Worm (Caenorhabditis elegans) whole organism, L1 larva: ENCODE data around the gene R102.4.

Experiments
- C04F5.9 ChIP-seq: sonication (generic microtip); optimal IDR thresholded peaks from 2 replicates; lab custom pipeline; 2016; ENCODE audit warnings: missing genetic modification characterization, missing compliant biosample characterization
- C16A3.4 ChIP-seq: fragments of 150-350 bp; optimal IDR thresholded peaks from 2 replicates; lab custom pipeline; 2014; ENCODE audit warnings: missing biosample characterization, missing genetic modification characterization
- Y116A8C.19 ChIP-seq: sonication (generic microtip); optimal IDR thresholded peaks from 2 replicates; lab custom pipeline; 2016; ENCODE audit warnings: missing compliant biosample characterization, missing genetic modification characterization, borderline replicate concordance
- alr-1 ChIP-seq: fragments of 200-800 bp; sonication (Bioruptor generic); optimal IDR thresholded peaks from 2 replicates; lab custom pipeline; 2018; ENCODE audit warnings: borderline replicate concordance, mild to moderate bottlenecking, missing genetic modification characterization, missing compliant biosample characterization
- ceh-63 ChIP-seq: fragments of 200-800 bp; sonication (Bioruptor generic); optimal IDR thresholded peaks from 2 replicates; lab custom pipeline; 2018; ENCODE audit warnings: mild to moderate bottlenecking, missing genetic modification characterization, missing compliant biosample characterization
- ceh-8 ChIP-seq: fragments of 200-800 bp; sonication (Bioruptor generic); optimal IDR thresholded peaks from 2 replicates; lab custom pipeline; 2018; ENCODE audit warnings: mild to moderate bottlenecking, missing genetic modification characterization, moderate library complexity, missing compliant biosample characterization
- ceh-82 ChIP-seq, 3 experiments: fragments of 150-350 bp in 1 of 3; sonication (generic microtip) in 2 of 3; optimal IDR thresholded peaks; 2 replicates each; lab custom pipeline; 2014 to 2017; ENCODE audit warnings: missing biosample characterization in 3 of 3, missing genetic modification characterization in 3 of 3
- ceh-88 ChIP-seq: fragments of 200-800 bp; sonication (Bioruptor generic); IDR thresholded peaks from 2 replicates; pipeline ENCODE4 v1.3.6; 2022; ENCODE audit warnings: missing genetic modification characterization, missing compliant biosample characterization
- efl-1 ChIP-seq, 4 experiments: fragments of 150-350 bp; optimal IDR thresholded peaks in 3 of 4; peaks in 1 of 4; 1 replicate in 1 of 4; 2 replicates in 3 of 4; lab custom pipeline; 2014; ENCODE audit warnings: missing biosample characterization in 2 of 4, missing genetic modification characterization in 2 of 4, missing genetic modification reagents in 2 of 4
- elt-2 ChIP-seq: sonication (generic microtip); optimal IDR thresholded peaks from 2 replicates; lab custom pipeline; 2016; ENCODE audit warnings: missing genetic modification characterization, mild to moderate bottlenecking, inconsistent platforms, missing compliant biosample characterization, missing genetic modification reagents
- elt-3 ChIP-seq, 6 experiments: fragments of 150-350 bp in 1 of 6; sonication (generic microtip); optimal IDR thresholded peaks; 2 replicates each; lab custom pipeline; 2017 to 2018; ENCODE audit warnings: missing biosample characterization in 6 of 6, missing genetic modification characterization in 6 of 6, inconsistent platforms in 1 of 6
- ets-5 ChIP-seq: fragments of 200-800 bp; sonication (Bioruptor generic); IDR thresholded peaks from 2 replicates; pipeline ENCODE4 v1.3.6; 2022; ENCODE audit warnings: missing genetic modification characterization, missing compliant biosample characterization
- fkh-4 ChIP-seq: sonication (generic microtip); optimal IDR thresholded peaks from 2 replicates; lab custom pipeline; 2016; ENCODE audit warnings: missing compliant biosample characterization, missing genetic modification characterization, borderline replicate concordance
- fkh-8 ChIP-seq: sonication (generic microtip); optimal IDR thresholded peaks from 2 replicates; lab custom pipeline; 2016; ENCODE audit warnings: mild to moderate bottlenecking, missing genetic modification characterization, missing compliant biosample characterization
- hlh-17 ChIP-seq: fragments of 200-800 bp; sonication (Bioruptor generic); optimal IDR thresholded peaks from 2 replicates; lab custom pipeline; 2018; ENCODE audit warnings: missing genetic modification characterization, mild to moderate bottlenecking, missing compliant biosample characterization, moderate library complexity, borderline replicate concordance
- irx-1 ChIP-seq: sonication (generic microtip); optimal IDR thresholded peaks from 2 replicates; lab custom pipeline; 2016; ENCODE audit warnings: missing genetic modification characterization, missing compliant biosample characterization
- lin-14 ChIP-seq: fragments of 200-800 bp; sonication (Bioruptor generic); optimal IDR thresholded peaks from 2 replicates; lab custom pipeline; 2018; ENCODE audit warnings: mild to moderate bottlenecking, missing genetic modification characterization, moderate library complexity, missing compliant biosample characterization
- lin-15B ChIP-seq: fragments of 150-350 bp; sonication (generic microtip); optimal IDR thresholded peaks from 3 replicates; lab custom pipeline; 2014; ENCODE audit warnings: missing biosample characterization, missing genetic modification characterization
- lin-35 ChIP-seq, 2 experiments: fragments of 150-350 bp; optimal IDR thresholded peaks; 2 replicates each; lab custom pipeline; 2014; ENCODE audit warnings: missing biosample characterization in 2 of 2, missing genetic modification characterization in 2 of 2, missing genetic modification reagents in 2 of 2
- lin-39 ChIP-seq: fragments of 150-350 bp; optimal IDR thresholded peaks from 2 replicates; lab custom pipeline; 2014; ENCODE audit warnings: missing biosample characterization, missing genetic modification reagents, missing genetic modification characterization
- mef-2 ChIP-seq: fragments of 150-350 bp; optimal IDR thresholded peaks from 2 replicates; lab custom pipeline; 2014; ENCODE audit warnings: missing biosample characterization, missing genetic modification characterization
- mep-1 ChIP-seq: fragments of 150-350 bp; optimal IDR thresholded peaks from 2 replicates; lab custom pipeline; 2014; ENCODE audit warnings: missing biosample characterization, missing genetic modification characterization
- nhr-11 ChIP-seq: fragments of 150-350 bp; optimal IDR thresholded peaks from 2 replicates; lab custom pipeline; 2014; ENCODE audit warnings: missing biosample characterization, missing genetic modification characterization
- nhr-19 ChIP-seq: fragments of 200-800 bp; sonication (Bioruptor generic); conservative IDR thresholded peaks from 2 replicates; pipeline ENCODE4 v1.3.6; 2022; ENCODE audit warnings: missing genetic modification characterization, missing compliant biosample characterization
- nhr-20 ChIP-seq: sonication (generic microtip); optimal IDR thresholded peaks from 2 replicates; lab custom pipeline; 2016; ENCODE audit warnings: mild to moderate bottlenecking, missing genetic modification characterization, missing compliant biosample characterization
- nhr-237 ChIP-seq: fragments of 150-350 bp; optimal IDR thresholded peaks from 2 replicates; lab custom pipeline; 2014; ENCODE audit warnings: missing biosample characterization, missing genetic modification characterization
- nhr-28 ChIP-seq: fragments of 150-350 bp; optimal IDR thresholded peaks from 2 replicates; lab custom pipeline; 2014; ENCODE audit warnings: missing biosample characterization, missing genetic modification characterization
- nhr-71 ChIP-seq: sonication (generic microtip); optimal IDR thresholded peaks from 2 replicates; lab custom pipeline; 2016; ENCODE audit warnings: mild to moderate bottlenecking, missing genetic modification characterization, moderate library complexity, missing compliant biosample characterization
- nhr-76 ChIP-seq: sonication (generic microtip); optimal IDR thresholded peaks from 2 replicates; lab custom pipeline; 2017; ENCODE audit warnings: missing biosample characterization, missing genetic modification characterization
- nhr-85 ChIP-seq: sonication (generic microtip); peaks from one replicate; lab custom pipeline; 2016; ENCODE audit warnings: missing genetic modification characterization, inconsistent platforms, missing compliant biosample characterization
- nhr-90 ChIP-seq: sonication (generic microtip); optimal IDR thresholded peaks from 2 replicates; lab custom pipeline; 2016; ENCODE audit warnings: mild to moderate bottlenecking, missing genetic modification characterization, missing compliant biosample characterization; ENCODE audit not compliant: poor library complexity
- pag-3 ChIP-seq: sonication (generic microtip); optimal IDR thresholded peaks from 2 replicates; lab custom pipeline; 2017; ENCODE audit warnings: missing genetic modification characterization, mild to moderate bottlenecking, missing compliant biosample characterization, antibody characterized with exemption, borderline replicate concordance; ENCODE audit not compliant: insufficient read depth
- pax-3 ChIP-seq: fragments of 200-800 bp; sonication (Bioruptor generic); optimal IDR thresholded peaks from 2 replicates; lab custom pipeline; 2018; ENCODE audit warnings: mild to moderate bottlenecking, missing genetic modification characterization, moderate library complexity, missing compliant biosample characterization
- pqm-1 ChIP-seq: sonication (generic microtip); optimal IDR thresholded peaks from 3 replicates; lab custom pipeline; 2017; ENCODE audit warnings: missing biosample characterization, missing genetic modification characterization
- skn-1 ChIP-seq: fragments of 150-350 bp; optimal IDR thresholded peaks from 2 replicates; lab custom pipeline; 2014; ENCODE audit warnings: missing biosample characterization, missing genetic modification characterization
- snpc-4 ChIP-seq: fragments of 150-350 bp; optimal IDR thresholded peaks from 2 replicates; lab custom pipeline; 2014; ENCODE audit warnings: missing biosample characterization, missing genetic modification characterization
- snu-23 ChIP-seq: sonication (generic microtip); optimal IDR thresholded peaks from 2 replicates; lab custom pipeline; 2016; ENCODE audit warnings: missing genetic modification characterization, missing compliant biosample characterization
- sox-4 ChIP-seq: sonication (generic microtip); optimal IDR thresholded peaks from 2 replicates; lab custom pipeline; 2016; ENCODE audit warnings: missing genetic modification characterization, missing compliant biosample characterization
- sup-37 ChIP-seq: fragments of 200-800 bp; sonication (Bioruptor generic); optimal IDR thresholded peaks from 2 replicates; lab custom pipeline; 2018; ENCODE audit warnings: mild to moderate bottlenecking, missing genetic modification characterization, missing compliant biosample characterization
- swsn-7 ChIP-seq: sonication (generic microtip); optimal IDR thresholded peaks from 2 replicates; lab custom pipeline; 2016; ENCODE audit warnings: missing genetic modification characterization, missing compliant biosample characterization
- tbx-2 ChIP-seq: sonication (generic microtip); optimal IDR thresholded peaks from 2 replicates; lab custom pipeline; 2016; ENCODE audit warnings: missing genetic modification characterization, missing compliant biosample characterization
- tlp-1 ChIP-seq: fragments of 150-350 bp; optimal IDR thresholded peaks from 2 replicates; lab custom pipeline; 2014; ENCODE audit warnings: missing biosample characterization, missing genetic modification characterization
- unc-130 ChIP-seq: fragments of 150-350 bp; optimal IDR thresholded peaks from 2 replicates; lab custom pipeline; 2017; ENCODE audit warnings: missing biosample characterization, missing genetic modification characterization, inconsistent platforms
- unc-30 ChIP-seq: sonication (generic microtip); optimal IDR thresholded peaks from 2 replicates; lab custom pipeline; 2017; ENCODE audit warnings: missing biosample characterization, missing genetic modification characterization
- unc-62 ChIP-seq: fragments of 150-350 bp; optimal IDR thresholded peaks from 2 replicates; lab custom pipeline; 2014; ENCODE audit warnings: missing biosample characterization, missing genetic modification reagents, missing genetic modification characterization
- vab-15 ChIP-seq: sonication (generic microtip); optimal IDR thresholded peaks from 2 replicates; lab custom pipeline; 2017; ENCODE audit warnings: missing genotype, mild to moderate bottlenecking, missing genetic modification characterization, missing compliant biosample characterization
- zag-1 ChIP-seq: fragments of 150-350 bp; optimal IDR thresholded peaks from 2 replicates; lab custom pipeline; 2014; ENCODE audit warnings: missing biosample characterization, missing genetic modification characterization
- zip-4 ChIP-seq: fragments of 200-800 bp; sonication (Bioruptor generic); optimal IDR thresholded peaks from 2 replicates; lab custom pipeline; 2018; ENCODE audit warnings: mild to moderate bottlenecking, missing genetic modification characterization, moderate library complexity, missing compliant biosample characterization
- ztf-11 ChIP-seq, 2 experiments: sonication (generic microtip); optimal IDR thresholded peaks; 2 replicates each; lab custom pipeline; 2016 to 2017; ENCODE audit warnings: missing genetic modification characterization in 2 of 2, missing biosample characterization in 1 of 2, missing compliant biosample characterization in 1 of 2
- ztf-4 ChIP-seq: fragments of 150-350 bp; optimal IDR thresholded peaks from 2 replicates; lab custom pipeline; 2014; ENCODE audit warnings: missing biosample characterization, missing genetic modification characterization

Gene R102.4

DNA sequence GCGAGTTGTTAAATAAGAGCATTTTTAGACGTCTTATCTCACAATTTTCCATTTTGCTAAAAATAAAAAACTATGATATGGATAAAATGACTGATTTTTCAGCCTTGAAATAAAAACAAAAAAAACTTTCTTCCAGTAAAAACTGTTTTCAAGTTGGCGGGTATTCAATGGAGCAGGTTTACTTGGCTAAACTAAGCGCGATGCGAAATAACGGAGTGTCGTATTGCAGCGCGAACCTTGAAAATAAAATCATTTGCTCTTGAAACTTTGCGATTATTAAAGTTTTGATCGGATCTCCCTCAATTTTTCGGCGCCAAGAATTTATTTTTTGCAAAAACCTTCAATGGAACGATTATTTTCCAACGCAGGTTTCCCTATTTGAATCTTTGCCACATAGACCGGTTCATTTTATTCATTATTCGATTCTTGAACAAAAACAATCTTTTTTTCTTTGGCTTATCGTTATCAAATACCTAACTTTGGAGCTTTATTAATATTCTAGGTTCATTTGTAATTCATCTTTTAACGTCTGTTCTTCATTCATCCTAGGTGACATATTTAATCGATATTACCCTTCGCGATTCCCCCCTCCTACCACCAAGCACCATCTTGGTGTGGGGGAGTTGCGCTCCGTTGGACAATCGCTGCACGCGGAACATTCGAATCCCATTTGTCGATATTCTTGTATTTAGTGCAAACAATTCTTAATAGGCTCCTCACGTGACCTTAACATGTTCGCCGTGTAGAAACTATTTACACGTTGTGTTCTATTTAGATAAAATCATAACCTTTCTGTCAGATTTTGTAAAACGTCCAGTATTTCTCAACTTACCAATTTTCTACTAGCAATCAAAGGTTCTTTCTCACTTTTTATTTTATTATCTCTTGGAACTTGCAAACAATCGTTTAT lies 39.7 kb upstream of the R102.4 start, which contains the start of the genes orc-5 and cyb-1 (continued):
- TF ChIP-seq lin-39 (peak; percentile 44), ets-5 (GFP tag; lab: Robert Waterston, UW) (no peak), nhr-20 (tag; lab: Kevin White, UChicago) (peak; percentile 80), ceh-88 (no peak), elt-2 (tag; lab: Kevin White, UChicago) (no peak), ceh-63 (GFP tag; lab: Kevin White, UChicago) (no peak), ceh-8 (peak; percentile 3), elt-3 (tag; optimal IDR thresholded peaks at IDR 0.05; lab: Kevin White, UChicago) (peak in 4 of 6 experiments; percentile 17 to 81 (median 44)), efl-1 (optimal IDR thresholded peaks at IDR 0.05; lab: Kevin White, UChicago) (peak; percentile 94 to 98), efl-1 (GFP tag; optimal IDR thresholded peaks at IDR 0.05 in 1 of 2; lab: Kevin White, UChicago) (peak; percentile 98 to 100), sup-37 (GFP tag; lab: Kevin White, UChicago) (peak; percentile 10), tlp-1 (no peak), tbx-2 (peak; percentile 78), swsn-7 (tag; lab: Kevin White, UChicago) (peak; percentile 81), mef-2 (tag; lab: Kevin White, UChicago) (no peak), mep-1 (peak; percentile 80), snu-23 (peak; percentile 90), lin-35 (GFP tag; optimal IDR thresholded peaks at IDR 0.05; lab: Kevin White, UChicago) (peak; percentile 97 to 99), nhr-76 (tag; lab: Kevin White, UChicago) (no peak), zag-1 (no peak), skn-1 (tag; lab: Kevin White, UChicago) (peak; percentile 83), unc-30 (tag; lab: Kevin White, UChicago) (no peak), nhr-237 (tag; lab: Kevin White, UChicago) (no peak), nhr-28 (tag; lab: Kevin White, UChicago) (no peak), snpc-4 (tag; lab: Kevin White, UChicago) (peak; percentile 53), C04F5.9 (tag; lab: Kevin White, UChicago) (peak; percentile 33), vab-15 (tag; lab: Kevin White, UChicago) (no peak), fkh-8 (tag; lab: Kevin White, UChicago) (peak; percentile 52), nhr-19 (peak; percentile 82), alr-1 (tag; lab: Kevin White, UChicago) (no peak), ztf-11 (tag; optimal IDR thresholded peaks at IDR 0.05; lab: Kevin White, UChicago) (no peak), unc-130 (tag; lab: Kevin White, UChicago) (peak; percentile 87), ztf-4 (tag; lab: Kevin White, UChicago) (no peak), nhr-85 (tag; lab: Kevin White, UChicago) (peak; percentile 79), unc-62 (GFP tag; lab: Kevin White, UChicago) (no peak), irx-1 (tag; lab: Kevin White, UChicago) (peak; percentile 65), Y116A8C.19 (no peak), hlh-17 (GFP tag; lab: Kevin White, UChicago) (no peak), pqm-1 (no peak), pag-3 (tag; lab: Kevin White, UChicago) (no peak), sox-4 (tag; lab: Kevin White, UChicago) (peak; percentile 27), lin-15B (tag; lab: Kevin White, UChicago) (peak; percentile 95), nhr-71 (tag; lab: Kevin White, UChicago) (peak; percentile 90), fkh-4 (tag; lab: Kevin White, UChicago) (no peak), nhr-11 (tag; lab: Kevin White, UChicago) (peak; percentile 44), zip-4 (GFP tag; lab: Kevin White, UChicago) (no peak), lin-14 (GFP tag; lab: Kevin White, UChicago) (peak; percentile 74), C16A3.4 (peak; percentile 86), ceh-82 (tag; optimal IDR thresholded peaks at IDR 0.05; lab: Kevin White, UChicago) (peak; percentile 56 to 81 (median 71)), nhr-90 (tag; lab: Kevin White, UChicago) (peak; percentile 74), pax-3 (tag; lab: Kevin White, UChicago) (no peak)
